Worm (Caenorhabditis elegans) whole organism, late embryonic: Measurements from ENCODE around the gene hpl-2.
"Not testable (repeated sequence)": the region's sequence is repeated elsewhere in the genome, so short reads cannot be mapped to it uniquely, and the experiment has no call there.

Experiments
- K09A11.1 ChIP-seq: sonication (generic microtip); optimal IDR thresholded peaks from 2 replicates; lab custom pipeline; 2017; ENCODE audit warnings: antibody characterized with exemption, mild to moderate bottlenecking, missing genetic modification characterization, missing compliant biosample characterization; ENCODE audit not compliant: insufficient read depth
- T23F11.4 ChIP-seq: fragments of 200-800 bp; sonication (Bioruptor generic); optimal IDR thresholded peaks from 2 replicates; lab custom pipeline; 2018; ENCODE audit warnings: mild to moderate bottlenecking, missing genetic modification characterization, missing compliant biosample characterization
- ahr-1 ChIP-seq: sonication (generic microtip); optimal IDR thresholded peaks from 2 replicates; lab custom pipeline; 2016; ENCODE audit warnings: missing genetic modification characterization, missing compliant biosample characterization
- ama-1 ChIP-seq: fragments of 150-350 bp; optimal IDR thresholded peaks from 2 replicates; lab custom pipeline; 2014
- ceh-14 ChIP-seq: sonication (generic microtip); optimal IDR thresholded peaks from 2 replicates; lab custom pipeline; 2016; ENCODE audit warnings: missing genotype, missing genetic modification characterization, missing compliant biosample characterization
- ceh-19 ChIP-seq: fragments of 200-800 bp; sonication (Bioruptor generic); optimal IDR thresholded peaks from 2 replicates; lab custom pipeline; 2018; ENCODE audit warnings: mild to moderate bottlenecking, missing genetic modification characterization, missing compliant biosample characterization
- ceh-2 ChIP-seq: sonication (generic microtip); optimal IDR thresholded peaks from 2 replicates; lab custom pipeline; 2016; ENCODE audit warnings: missing genotype, missing genetic modification characterization, missing compliant biosample characterization
- ceh-24 ChIP-seq: sonication (generic microtip); optimal IDR thresholded peaks from 2 replicates; lab custom pipeline; 2016; ENCODE audit warnings: mild to moderate bottlenecking, missing genetic modification characterization, missing compliant biosample characterization
- ceh-30 ChIP-seq: fragments of 150-350 bp; optimal IDR thresholded peaks from 2 replicates; lab custom pipeline; 2014; ENCODE audit warnings: missing biosample characterization, missing genetic modification characterization
- ceh-48 ChIP-seq: sonication (generic microtip); optimal IDR thresholded peaks from 2 replicates; lab custom pipeline; 2016; ENCODE audit warnings: missing genetic modification characterization, inconsistent platforms, missing compliant biosample characterization
- dmd-4 ChIP-seq: sonication (generic microtip); optimal IDR thresholded peaks from 2 replicates; lab custom pipeline; 2016; ENCODE audit warnings: borderline replicate concordance, missing genetic modification characterization, missing compliant biosample characterization
- dve-1 ChIP-seq: sonication (generic microtip); optimal IDR thresholded peaks from 2 replicates; lab custom pipeline; 2017; ENCODE audit warnings: antibody characterized with exemption, mild to moderate bottlenecking, missing genetic modification characterization, missing compliant biosample characterization
- elt-2 ChIP-seq: sonication (generic microtip); optimal IDR thresholded peaks from 2 replicates; lab custom pipeline; 2016; ENCODE audit warnings: missing genetic modification reagents, missing genetic modification characterization, missing compliant biosample characterization
- eyg-1 ChIP-seq: sonication (generic microtip); optimal IDR thresholded peaks from 2 replicates; lab custom pipeline; 2016; ENCODE audit warnings: missing genotype, missing genetic modification characterization, missing compliant biosample characterization
- fax-1 ChIP-seq: sonication (generic microtip); optimal IDR thresholded peaks from 2 replicates; lab custom pipeline; 2016; ENCODE audit warnings: missing genotype, missing genetic modification characterization, missing compliant biosample characterization
- fkh-6 ChIP-seq: sonication (generic microtip); optimal IDR thresholded peaks from 2 replicates; lab custom pipeline; 2016; ENCODE audit warnings: missing genetic modification characterization, missing compliant biosample characterization
- gmeb-2 ChIP-seq: sonication (generic microtip); optimal IDR thresholded peaks from 2 replicates; lab custom pipeline; 2016; ENCODE audit warnings: missing genetic modification characterization, inconsistent platforms, missing compliant biosample characterization
- hlh-13 ChIP-seq: fragments of 200-800 bp; sonication (Bioruptor generic); optimal IDR thresholded peaks from 2 replicates; lab custom pipeline; 2018; ENCODE audit warnings: mild to moderate bottlenecking, missing genetic modification characterization, missing compliant biosample characterization
- hlh-30 ChIP-seq: sonication (generic microtip); optimal IDR thresholded peaks from 2 replicates; lab custom pipeline; 2017; ENCODE audit warnings: antibody characterized with exemption, missing genetic modification characterization, missing compliant biosample characterization; ENCODE audit not compliant: insufficient read depth
- hlh-8 ChIP-seq: sonication (generic microtip); optimal IDR thresholded peaks from 2 replicates; lab custom pipeline; 2016; ENCODE audit warnings: missing genotype, missing genetic modification characterization, missing compliant biosample characterization
- lim-6 ChIP-seq: sonication (generic microtip); optimal IDR thresholded peaks from 2 replicates; lab custom pipeline; 2016; ENCODE audit warnings: missing genetic modification characterization, missing compliant biosample characterization
- lin-11 ChIP-seq: fragments of 200-800 bp; sonication (Bioruptor generic); optimal IDR thresholded peaks from 2 replicates; lab custom pipeline; 2018; ENCODE audit warnings: mild to moderate bottlenecking, missing genetic modification characterization, missing compliant biosample characterization
- nhr-11 ChIP-seq: fragments of 150-350 bp; optimal IDR thresholded peaks from 2 replicates; lab custom pipeline; 2014; ENCODE audit warnings: missing biosample characterization, missing genetic modification characterization
- nhr-232 ChIP-seq: sonication (generic microtip); optimal IDR thresholded peaks from 2 replicates; lab custom pipeline; 2016; ENCODE audit warnings: missing genetic modification characterization, missing compliant biosample characterization
- odd-2 ChIP-seq: sonication (generic microtip); optimal IDR thresholded peaks from 2 replicates; lab custom pipeline; 2017; ENCODE audit warnings: antibody characterized with exemption, mild to moderate bottlenecking, missing genetic modification characterization, missing compliant biosample characterization
- pag-3 ChIP-seq: sonication (generic microtip); optimal IDR thresholded peaks from 2 replicates; lab custom pipeline; 2016; ENCODE audit warnings: missing compliant biosample characterization, missing genetic modification characterization, borderline replicate concordance
- pha-2 ChIP-seq: sonication (generic microtip); optimal IDR thresholded peaks from 2 replicates; lab custom pipeline; 2017; ENCODE audit warnings: mild to moderate bottlenecking, missing genetic modification characterization, missing compliant biosample characterization
- pha-4 ChIP-seq: fragments of 150-350 bp; optimal IDR thresholded peaks from 2 replicates; lab custom pipeline; 2018; ENCODE audit warnings: missing biosample characterization, missing genetic modification reagents, missing genetic modification characterization
- ref-2 ChIP-seq: sonication (generic microtip); optimal IDR thresholded peaks from 2 replicates; lab custom pipeline; 2016; ENCODE audit warnings: missing genetic modification characterization, missing compliant biosample characterization
- sox-2 ChIP-seq: fragments of 200-800 bp; sonication (Bioruptor generic); IDR thresholded peaks from 2 replicates; pipeline ENCODE4 v1.3.6; 2022; ENCODE audit warnings: missing genetic modification reagents, missing genetic modification characterization, missing compliant biosample characterization
- sox-4 ChIP-seq: sonication (generic microtip); optimal IDR thresholded peaks from 2 replicates; lab custom pipeline; 2017; ENCODE audit warnings: mild to moderate bottlenecking, missing genetic modification characterization, inconsistent platforms, missing compliant biosample characterization
- syd-9 ChIP-seq: sonication (generic microtip); optimal IDR thresholded peaks from 2 replicates; lab custom pipeline; 2016; ENCODE audit warnings: mild to moderate bottlenecking, missing genetic modification characterization, moderate library complexity, missing compliant biosample characterization
- tbx-7 ChIP-seq: sonication (generic microtip); optimal IDR thresholded peaks from 2 replicates; lab custom pipeline; 2016; ENCODE audit warnings: missing genotype, missing genetic modification characterization, missing compliant biosample characterization
- ttx-3 ChIP-seq: sonication (generic microtip); optimal IDR thresholded peaks from 2 replicates; lab custom pipeline; 2016; ENCODE audit warnings: missing genetic modification reagents, missing genetic modification characterization, missing compliant biosample characterization
- unc-3 ChIP-seq, 2 experiments: fragments of 200-800 bp in 1 of 2; sonication (Bioruptor generic) in 1 of 2; sonication (generic microtip) in 1 of 2; conservative IDR thresholded peaks in 1 of 2; optimal IDR thresholded peaks in 1 of 2; 2 replicates each; pipeline versions ENCODE4 v1.3.6 to Lab custom; 2016 to 2022; ENCODE audit warnings: missing compliant biosample characterization in 2 of 2, missing genetic modification characterization in 2 of 2, missing genetic modification reagents in 1 of 2
- unc-42 ChIP-seq: sonication (generic microtip); optimal IDR thresholded peaks from 2 replicates; lab custom pipeline; 2016; ENCODE audit warnings: missing genotype, missing genetic modification characterization, missing compliant biosample characterization
- zip-5 ChIP-seq: sonication (generic microtip); optimal IDR thresholded peaks from 2 replicates; lab custom pipeline; 2016; ENCODE audit warnings: missing genetic modification characterization, missing compliant biosample characterization
- ztf-16 ChIP-seq: sonication (generic microtip); optimal IDR thresholded peaks from 2 replicates; lab custom pipeline; 2017; ENCODE audit warnings: missing genetic modification characterization, missing compliant biosample characterization

The hpl-2 gene

ce11 chrIII:10758422-10758821, 3.1 kb upstream of the hpl-2 start, which contains the start of gene K01G5.10:
TSS of gene K01G5.10 (minus strand) at chrIII:10758522.
- TF ChIP-seq sox-2 (GFP tag; lab: Robert Waterston, UW) (no peak), eyg-1 (no peak), unc-3 (GFP tag; conservative IDR thresholded peaks at IDR 0.05; lab: Robert Waterston, UW) (no peak), unc-3 (tag; optimal IDR thresholded peaks at IDR 0.05; lab: Kevin White, UChicago) (no peak), ceh-2 (no peak), pag-3 (tag; lab: Kevin White, UChicago) (no peak), dve-1 (tag; lab: Kevin White, UChicago) (no peak), ttx-3 (no peak), dmd-4 (tag; lab: Kevin White, UChicago) (no peak), syd-9 (no peak), pha-2 (tag; lab: Kevin White, UChicago) (no peak), ceh-48 (no peak), nhr-11 (no peak), ceh-19 (no peak), hlh-13 (GFP tag; lab: Kevin White, UChicago) (no peak), hlh-30 (no peak), lim-6 (tag; lab: Kevin White, UChicago) (no peak), pha-4 (tag; lab: Kevin White, UChicago) (no peak)

- TF ChIP-seq syd-9 (no peak), fkh-6 (tag; lab: Kevin White, UChicago) (no peak), sox-4 (tag; lab: Kevin White, UChicago) (no peak), ceh-48 (no peak), dmd-4 (tag; lab: Kevin White, UChicago) (no peak), elt-2 (no peak), gmeb-2 (no peak), eyg-1 (no peak), dve-1 (tag; lab: Kevin White, UChicago) (no peak), ceh-24 (tag; lab: Kevin White, UChicago) (no peak), K09A11.1 (tag; lab: Kevin White, UChicago) (no peak)
Observed at ce11 chrIII:10757540-10757939, 2.2 kb upstream of the hpl-2 start, which contains the start of gene rnf-113. TSS of gene rnf-113 (minus strand) at chrIII:10757640.

ce11 chrIII:10754379-10754778, 951 bp downstream of the hpl-2 start:
- no peak for TF ChIP-seq lin-11
- no peak for TF ChIP-seq fax-1 (tag; lab: Kevin White, UChicago)
- no peak for TF ChIP-seq odd-2 (tag; lab: Kevin White, UChicago)
- TF ChIP-seq nhr-232 (tag; lab: Kevin White, UChicago): no peak
- no peak for TF ChIP-seq zip-5
- no peak for TF ChIP-seq unc-42
- no peak for TF ChIP-seq ceh-30 (tag; lab: Kevin White, UChicago)
- TF ChIP-seq ztf-16: no peak
- no peak for TF ChIP-seq pha-2 (tag; lab: Kevin White, UChicago)
- no peak for TF ChIP-seq T23F11.4 (GFP tag; lab: Kevin White, UChicago)
- no peak for TF ChIP-seq ceh-14 (tag; lab: Kevin White, UChicago)
- no peak for TF ChIP-seq ama-1 (lab: Kevin White, UChicago)
- TF ChIP-seq lim-6 (tag; lab: Kevin White, UChicago): no peak
- no peak for TF ChIP-seq hlh-8 (tag; lab: Kevin White, UChicago)
- TF ChIP-seq sox-2 (GFP tag; lab: Robert Waterston, UW): no peak
- no peak for TF ChIP-seq tbx-7 (tag; lab: Kevin White, UChicago)
- no peak for TF ChIP-seq hlh-13 (GFP tag; lab: Kevin White, UChicago)
- TF ChIP-seq, all 69 proteins: peak for 0

ce11 chrIII:10750043-10750442, 5.3 kb downstream of the hpl-2 start, which contains the start of gene enu-3.6:
TSS of gene enu-3.6 (plus strand) at chrIII:10750434.
- not testable (repeated sequence) for TF ChIP-seq syd-9; ref-2 (tag; lab: Kevin White, UChicago); ahr-1 (tag; lab: Kevin White, UChicago)
